Fruit fly (Drosophila melanogaster): ENCODE results near the gene CG44815.

Gene CG44815

dm6 chrX:9416045-9416444 lies 30.0 kb downstream of the CG44815 start (continued):
- TF ChIP-seq Hand (GFP tag; optimal IDR thresholded peaks at IDR 0.05): peak; percentile 42
- TF ChIP-seq ase (GFP tag; IDR thresholded peaks at IDR 0.05): peak; percentile 80
- TF ChIP-seq Chrac-16 (GFP tag; optimal IDR thresholded peaks at IDR 0.05): peak; percentile 53
- TF ChIP-seq H2.0 (GFP tag; IDR thresholded peaks at IDR 0.05): peak; percentile 50; the same call in 1 of the 2 replicates
- peak; percentile 37; the same call in 1 of the 3 replicates for TF ChIP-seq CG7357 (GFP tag; IDR thresholded peaks at IDR 0.05)
- TF ChIP-seq CG30431 (GFP tag; optimal IDR thresholded peaks at IDR 0.05): peak; percentile 47
- peak; percentile 25 for TF ChIP-seq CG33213 (GFP tag; optimal IDR thresholded peaks at IDR 0.05)
- TF ChIP-seq dmrt99B (tag; optimal IDR thresholded peaks at IDR 0.05): peak; percentile 77
- TF ChIP-seq CG13894 (tag; optimal IDR thresholded peaks at IDR 0.05): peak; percentile 58
- 0 out of 3 replicates have a peak, but pooled peaks have one; percentile 38 for TF ChIP-seq H15 (GFP tag; IDR thresholded peaks at IDR 0.05)
- TF ChIP-seq az2 (GFP tag; optimal IDR thresholded peaks at IDR 0.05): peak; percentile 54
- TF ChIP-seq BtbVII (GFP tag; optimal IDR thresholded peaks at IDR 0.05): peak; percentile 55
- TF ChIP-seq CG34224 (GFP tag; IDR thresholded peaks at IDR 0.05; ENCODE audit: partially characterized antibody): no peak
- TF ChIP-seq tup (GFP tag; optimal IDR thresholded peaks at IDR 0.05): no peak
- TF ChIP-seq Dip2 (GFP tag; IDR thresholded peaks at IDR 0.05): no peak
- no peak for TF ChIP-seq Stat92E (GFP tag; optimal IDR thresholded peaks at IDR 0.05)
- no peak for TF ChIP-seq Trl (optimal IDR thresholded peaks at IDR 0.05)
- TF ChIP-seq Trl (GFP tag; optimal IDR thresholded peaks at IDR 0.05): peak; percentile 50
- TF ChIP-seq zfh2 (GFP tag; optimal IDR thresholded peaks at IDR 0.05): no peak
- TF ChIP-seq br (optimal IDR thresholded peaks at IDR 0.05): no peak
- TF ChIP-seq CG14014 (GFP tag; IDR thresholded peaks at IDR 0.05): peak; percentile 70
- TF ChIP-seq CG14667 (GFP tag; IDR thresholded peaks at IDR 0.05): peak; percentile 56; the same call in 1 of the 2 replicates
- TF ChIP-seq Ravus (GFP tag; IDR thresholded peaks at IDR 0.05): no peak
- peak; percentile 6 for TF ChIP-seq CG12155 (GFP tag; optimal IDR thresholded peaks at IDR 0.05)
- no peak for TF ChIP-seq CG13287 (GFP tag; IDR thresholded peaks at IDR 0.05; ENCODE audit: partially characterized antibody)
- peak; percentile 35 for TF ChIP-seq CG6765 (GFP tag; optimal IDR thresholded peaks at IDR 0.05)
- TF ChIP-seq CG3065 (GFP tag; optimal IDR thresholded peaks at IDR 0.05): no peak
- peak; percentile 15 for TF ChIP-seq CG7987 (GFP tag; optimal IDR thresholded peaks at IDR 0.05)
- TF ChIP-seq CG4617 (GFP tag; optimal IDR thresholded peaks at IDR 0.05; ENCODE audit: borderline replicate concordance): no peak
- TF ChIP-seq Bgb (GFP tag; IDR thresholded peaks at IDR 0.05; ENCODE audit: partially characterized antibody): no peak
- TF ChIP-seq sr (GFP tag; IDR thresholded peaks at IDR 0.05): 0 out of 3 replicates have a peak, but pooled peaks have one; percentile 18
- no peak for TF ChIP-seq chm (GFP tag; IDR thresholded peaks at IDR 0.05)
- TF ChIP-seq tap (tag; optimal IDR thresholded peaks at IDR 0.05): peak; percentile 43
- no peak for TF ChIP-seq CG17359 (tag; optimal IDR thresholded peaks at IDR 0.05)
- TF ChIP-seq CG8290 (GFP tag; optimal IDR thresholded peaks at IDR 0.05): no peak
- peak in 1 of 2 experiments; percentile 76 for TF ChIP-seq CG8290 (tag; optimal IDR thresholded peaks at IDR 0.05)
- TF ChIP-seq CG6254 (GFP tag; optimal IDR thresholded peaks at IDR 0.05): peak; percentile 30
- TF ChIP-seq maf-S (GFP tag; optimal IDR thresholded peaks at IDR 0.05): peak; percentile 5
- no peak for TF ChIP-seq CG7271 (tag; optimal IDR thresholded peaks at IDR 0.05)
- TF ChIP-seq hth (optimal IDR thresholded peaks at IDR 0.05): no peak
- no peak for TF ChIP-seq fd102C (GFP tag; optimal IDR thresholded peaks at IDR 0.05)
- peak; percentile 12 for TF ChIP-seq CG1529 (GFP tag; optimal IDR thresholded peaks at IDR 0.05)
- TF ChIP-seq CG11398 (GFP tag; optimal IDR thresholded peaks at IDR 0.05): peak; percentile 38
- TF ChIP-seq esg (GFP tag; conservative IDR thresholded peaks at IDR 0.05): peak; percentile 52
- no peak for TF ChIP-seq CG10959 (GFP tag; IDR thresholded peaks at IDR 0.05)
- TF ChIP-seq phol (tag; optimal IDR thresholded peaks at IDR 0.05): no peak
- no peak for TF ChIP-seq sc (optimal IDR thresholded peaks at IDR 0.05)
- no peak for TF ChIP-seq sc (GFP tag; optimal IDR thresholded peaks at IDR 0.05)
- peak; percentile 2 for TF ChIP-seq Fer2 (tag; optimal IDR thresholded peaks at IDR 0.05)
- no peak for TF ChIP-seq cas (GFP tag; IDR thresholded peaks at IDR 0.05)
- peak; percentile 23 for TF ChIP-seq Atf-2 (GFP tag; optimal IDR thresholded peaks at IDR 0.05)
- TF ChIP-seq CG3407 (GFP tag; optimal IDR thresholded peaks at IDR 0.05): peak; percentile 16
